Worm (Caenorhabditis elegans) whole organism, L4 larva: Measurements from ENCODE around the gene bath-36.

Source experiments
- F49E8.2 ChIP-seq: sonication (generic microtip); optimal IDR thresholded peaks from 2 replicates; lab custom pipeline; 2016; ENCODE audit warnings: missing compliant biosample characterization, mild to moderate bottlenecking, missing genetic modification characterization, borderline replicate concordance
- hmg-1.1 ChIP-seq: fragments of 200-800 bp; sonication (Bioruptor generic); IDR thresholded peaks from 2 replicates; pipeline ENCODE4 v1.3.6; 2022; ENCODE audit warnings: missing genetic modification reagents, missing genetic modification characterization, missing compliant biosample characterization
- mdt-29 ChIP-seq: fragments of 200-800 bp; sonication (Bioruptor generic); IDR thresholded peaks from 2 replicates; pipeline ENCODE4 v1.3.6; 2022; ENCODE audit warnings: missing genetic modification reagents, missing genetic modification characterization, missing compliant biosample characterization
- nhr-76 ChIP-seq: fragments of 150-350 bp; optimal IDR thresholded peaks from 2 replicates; lab custom pipeline; 2014; ENCODE audit warnings: missing biosample characterization, missing genetic modification characterization
- ztf-7 ChIP-seq: fragments of 150-350 bp; optimal IDR thresholded peaks from 2 replicates; lab custom pipeline; 2014; ENCODE audit warnings: missing biosample characterization, missing genetic modification characterization

DNA sequence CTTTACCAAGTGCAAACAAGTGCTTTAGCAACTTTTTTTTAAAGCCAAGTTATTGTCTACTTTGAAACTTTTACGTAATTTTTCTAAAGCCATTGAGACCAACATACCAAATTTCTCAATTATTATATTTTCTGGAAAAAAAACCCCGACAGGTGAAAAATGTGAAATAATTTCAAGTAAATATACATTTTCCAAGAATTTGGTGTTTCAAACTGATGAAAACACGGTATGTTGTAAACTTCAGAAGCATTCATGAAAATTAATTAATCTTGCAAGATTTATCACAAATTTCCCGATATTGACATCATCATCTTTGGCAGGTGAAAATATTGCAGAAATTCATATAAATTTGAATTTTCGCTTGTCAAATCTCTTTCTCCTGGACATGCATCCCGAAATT is 25.0 kb upstream of the bath-36 start, which contains the start of gene srz-11:
- TF ChIP-seq F49E8.2 (tag; lab: Kevin White, UChicago) (no peak), hmg-1.1 (GFP tag; lab: Robert Waterston, UW) (no peak), mdt-29 (no peak), ztf-7 (tag; lab: Kevin White, UChicago) (no peak), nhr-76 (tag; lab: Kevin White, UChicago) (no peak)
